Worm (Caenorhabditis elegans): Measurements from ENCODE around the gene srt-17.

DNA sequence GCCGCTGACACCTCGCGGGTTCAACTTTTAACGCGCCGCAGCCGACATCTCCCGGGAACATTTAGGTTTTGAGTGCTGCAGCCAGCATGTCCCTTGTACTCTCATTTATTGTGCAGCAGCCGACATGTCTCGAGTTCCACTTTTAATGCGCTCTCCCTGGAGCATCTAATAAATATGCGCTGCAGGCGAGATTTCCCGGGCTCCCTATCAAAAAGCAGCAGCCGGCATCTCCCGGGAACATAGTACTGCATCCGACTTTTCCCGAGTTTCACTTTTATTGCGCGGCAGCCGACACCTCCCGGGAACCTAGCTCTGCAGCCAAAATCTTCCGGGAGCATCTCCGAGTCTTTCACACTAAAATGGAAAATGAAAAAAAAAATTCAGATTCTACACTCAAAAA, 3.8 kb downstream of the srt-17 start:
- no peak for TF ChIP-seq him-1 (tag; optimal IDR thresholded peaks at IDR 0.05)
- TF ChIP-seq dao-5 (tag; optimal IDR thresholded peaks at IDR 0.05) = no peak
